Worm (Caenorhabditis elegans) whole organism, L1 larva: ENCODE measurements around the gene Y44A6D.6.

Source experiments
- ceh-82 ChIP-seq, 3 experiments: fragments of 150-350 bp in 1 of 3; sonication (generic microtip) in 2 of 3; optimal IDR thresholded peaks; 2 replicates each; lab custom pipeline; 2014 to 2017; ENCODE audit warnings: missing biosample characterization in 3 of 3, missing genetic modification characterization in 3 of 3
- ceh-88 ChIP-seq: fragments of 200-800 bp; sonication (Bioruptor generic); IDR thresholded peaks from 2 replicates; pipeline ENCODE4 v1.3.6; 2022; ENCODE audit warnings: missing genetic modification characterization, missing compliant biosample characterization
- mep-1 ChIP-seq: fragments of 150-350 bp; optimal IDR thresholded peaks from 2 replicates; lab custom pipeline; 2014; ENCODE audit warnings: missing biosample characterization, missing genetic modification characterization
- nhr-237 ChIP-seq: fragments of 150-350 bp; optimal IDR thresholded peaks from 2 replicates; lab custom pipeline; 2014; ENCODE audit warnings: missing biosample characterization, missing genetic modification characterization
- nhr-28 ChIP-seq: fragments of 150-350 bp; optimal IDR thresholded peaks from 2 replicates; lab custom pipeline; 2014; ENCODE audit warnings: missing biosample characterization, missing genetic modification characterization
- nhr-77 ChIP-seq: fragments of 150-350 bp; optimal IDR thresholded peaks from 2 replicates; lab custom pipeline; 2014; ENCODE audit warnings: missing biosample characterization, missing genetic modification characterization
- rnt-1 ChIP-seq: sonication (generic microtip); optimal IDR thresholded peaks from 2 replicates; lab custom pipeline; 2016; ENCODE audit warnings: mild to moderate bottlenecking, missing genetic modification characterization, moderate library complexity, missing compliant biosample characterization
- zag-1 ChIP-seq: fragments of 150-350 bp; optimal IDR thresholded peaks from 2 replicates; lab custom pipeline; 2014; ENCODE audit warnings: missing biosample characterization, missing genetic modification characterization
- ztf-4 ChIP-seq: fragments of 150-350 bp; optimal IDR thresholded peaks from 2 replicates; lab custom pipeline; 2014; ENCODE audit warnings: missing biosample characterization, missing genetic modification characterization

ce11 chrV:20775269-20775668, 31.9 kb upstream of the Y44A6D.6 start, which contains the start of gene F38A6.4:
- TF ChIP-seq zag-1 (tag; lab: Kevin White, UChicago), result no peak
- TF ChIP-seq ceh-88 (GFP tag; lab: Robert Waterston, UW), result no peak
- TF ChIP-seq nhr-28, result no peak
- no peak for TF ChIP-seq rnt-1 (tag; lab: Kevin White, UChicago)
- TF ChIP-seq mep-1 (tag; lab: Kevin White, UChicago), result no peak
- TF ChIP-seq nhr-77 (tag; lab: Kevin White, UChicago), result no peak
- TF ChIP-seq nhr-237 (tag; lab: Kevin White, UChicago), result no peak
- no peak for TF ChIP-seq ceh-82 (tag; optimal IDR thresholded peaks at IDR 0.05; lab: Kevin White, UChicago)
- no peak for TF ChIP-seq ztf-4 (tag; lab: Kevin White, UChicago)
